Worm (Caenorhabditis elegans) whole organism, L1 larva: ENCODE results near the gene rbf-1.
A peak's percentile ranks its signal among the peaks of the same experiment; 100 is the strongest.

Experiments used
- alr-1 ChIP-seq: fragments of 200-800 bp; sonication (Bioruptor generic); optimal IDR thresholded peaks from 2 replicates; lab custom pipeline; 2018; ENCODE audit warnings: borderline replicate concordance, mild to moderate bottlenecking, missing genetic modification characterization, missing compliant biosample characterization
- efl-1 ChIP-seq, 4 experiments: fragments of 150-350 bp; optimal IDR thresholded peaks in 3 of 4; peaks in 1 of 4; 1 replicate in 1 of 4; 2 replicates in 3 of 4; lab custom pipeline; 2014; ENCODE audit warnings: missing biosample characterization in 2 of 4, missing genetic modification characterization in 2 of 4, missing genetic modification reagents in 2 of 4
- fos-1 ChIP-seq: fragments of 150-350 bp; optimal IDR thresholded peaks from 2 replicates; lab custom pipeline; 2014; ENCODE audit warnings: missing biosample characterization, missing genetic modification characterization
- lin-15B ChIP-seq: fragments of 150-350 bp; sonication (generic microtip); optimal IDR thresholded peaks from 3 replicates; lab custom pipeline; 2014; ENCODE audit warnings: missing biosample characterization, missing genetic modification characterization
- mdl-1 ChIP-seq, 2 experiments: fragments of 150-350 bp; optimal IDR thresholded peaks; 2 replicates each; lab custom pipeline; 2014 to 2017; ENCODE audit warnings: missing biosample characterization in 2 of 2, missing genetic modification characterization in 2 of 2, inconsistent platforms in 1 of 2
- nhr-12 ChIP-seq: sonication (generic microtip); optimal IDR thresholded peaks from 2 replicates; lab custom pipeline; 2017; ENCODE audit warnings: missing biosample characterization, missing genetic modification characterization
- pag-3 ChIP-seq: sonication (generic microtip); optimal IDR thresholded peaks from 2 replicates; lab custom pipeline; 2017; ENCODE audit warnings: missing genetic modification characterization, mild to moderate bottlenecking, missing compliant biosample characterization, antibody characterized with exemption, borderline replicate concordance; ENCODE audit not compliant: insufficient read depth
- pqm-1 ChIP-seq: sonication (generic microtip); optimal IDR thresholded peaks from 3 replicates; lab custom pipeline; 2017; ENCODE audit warnings: missing biosample characterization, missing genetic modification characterization
- skn-1 ChIP-seq: fragments of 150-350 bp; optimal IDR thresholded peaks from 2 replicates; lab custom pipeline; 2014; ENCODE audit warnings: missing biosample characterization, missing genetic modification characterization
- snpc-4 ChIP-seq: fragments of 150-350 bp; optimal IDR thresholded peaks from 2 replicates; lab custom pipeline; 2014; ENCODE audit warnings: missing biosample characterization, missing genetic modification characterization
- unc-62 ChIP-seq: fragments of 150-350 bp; optimal IDR thresholded peaks from 2 replicates; lab custom pipeline; 2014; ENCODE audit warnings: missing biosample characterization, missing genetic modification reagents, missing genetic modification characterization

DNA sequence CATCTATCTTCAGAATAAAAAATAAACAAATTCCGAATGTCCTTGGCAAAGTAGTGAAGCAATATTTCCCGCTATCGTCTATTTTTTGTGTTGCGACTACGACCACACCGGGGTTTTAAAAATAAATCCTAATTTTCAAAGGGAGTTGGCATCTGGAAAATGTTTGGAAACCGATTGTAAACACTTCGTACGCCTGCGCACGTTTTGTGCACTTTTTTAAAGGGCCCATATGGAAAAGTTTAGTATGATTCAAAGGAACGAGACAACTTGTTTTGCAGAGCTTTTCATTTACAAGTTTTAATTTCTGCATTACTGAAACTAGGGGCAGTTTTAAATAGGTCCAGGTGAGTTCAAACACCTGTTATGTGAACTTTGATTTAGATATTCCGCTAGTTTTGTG lies 64.5 kb downstream of the rbf-1 start:
- TF ChIP-seq skn-1 (tag; lab: Kevin White, UChicago) (no peak), fos-1 (no peak), unc-62 (GFP tag; lab: Kevin White, UChicago) (no peak), alr-1 (no peak), snpc-4 (tag; lab: Kevin White, UChicago) (no peak), mdl-1 (tag; optimal IDR thresholded peaks at IDR 0.05; lab: Kevin White, UChicago) (no peak), lin-15B (no peak), pqm-1 (tag; lab: Kevin White, UChicago) (no peak), nhr-12 (no peak), pag-3 (tag; lab: Kevin White, UChicago) (no peak), efl-1 (optimal IDR thresholded peaks at IDR 0.05; lab: Kevin White, UChicago) (no peak), efl-1 (GFP tag; optimal IDR thresholded peaks at IDR 0.05 in 1 of 2; lab: Kevin White, UChicago) (peak in 1 of 2 experiments; percentile 25)
